Fruit fly (Drosophila melanogaster): ENCODE data around the gene CG8679.

CG8679 gene

DNA sequence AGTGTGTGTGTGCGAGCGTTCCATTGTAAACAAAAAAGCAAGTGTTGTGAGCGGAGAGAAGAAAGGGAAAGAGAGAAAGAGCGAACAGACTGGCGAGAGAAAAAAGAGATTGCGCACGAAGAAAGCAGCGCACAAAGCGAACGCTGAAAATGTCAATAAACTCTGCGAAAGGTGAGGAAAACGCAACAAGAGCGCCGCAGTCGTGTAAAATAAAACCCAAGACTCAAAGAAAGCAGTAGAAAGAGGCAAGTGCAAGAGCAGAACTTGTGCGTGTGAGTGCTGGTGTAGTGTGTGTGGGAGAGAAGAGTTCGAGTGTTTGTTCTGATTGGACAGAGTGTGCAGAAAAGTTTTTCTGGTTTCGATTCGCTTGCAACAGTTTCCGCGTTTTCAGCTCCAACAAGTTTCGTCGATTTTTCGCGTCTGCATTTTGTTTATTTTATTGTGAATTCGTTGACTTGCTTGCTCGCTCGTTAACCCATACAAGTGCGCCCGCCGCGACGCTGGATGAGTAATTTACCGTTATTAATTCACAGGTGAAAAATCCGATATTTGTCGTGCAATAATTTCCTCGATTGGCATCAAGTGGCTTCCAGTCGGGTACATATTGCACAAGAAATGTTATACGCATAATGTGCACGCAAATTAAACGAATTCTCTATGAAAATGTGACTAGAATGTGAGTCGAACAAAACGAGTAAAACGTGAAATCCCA is 19.6 kb upstream of the CG8679 start:
- TF ChIP-seq CG17801 (GFP tag; optimal IDR thresholded peaks at IDR 0.05; ENCODE audit: partially characterized antibody) = peak; percentile 5

DNA sequence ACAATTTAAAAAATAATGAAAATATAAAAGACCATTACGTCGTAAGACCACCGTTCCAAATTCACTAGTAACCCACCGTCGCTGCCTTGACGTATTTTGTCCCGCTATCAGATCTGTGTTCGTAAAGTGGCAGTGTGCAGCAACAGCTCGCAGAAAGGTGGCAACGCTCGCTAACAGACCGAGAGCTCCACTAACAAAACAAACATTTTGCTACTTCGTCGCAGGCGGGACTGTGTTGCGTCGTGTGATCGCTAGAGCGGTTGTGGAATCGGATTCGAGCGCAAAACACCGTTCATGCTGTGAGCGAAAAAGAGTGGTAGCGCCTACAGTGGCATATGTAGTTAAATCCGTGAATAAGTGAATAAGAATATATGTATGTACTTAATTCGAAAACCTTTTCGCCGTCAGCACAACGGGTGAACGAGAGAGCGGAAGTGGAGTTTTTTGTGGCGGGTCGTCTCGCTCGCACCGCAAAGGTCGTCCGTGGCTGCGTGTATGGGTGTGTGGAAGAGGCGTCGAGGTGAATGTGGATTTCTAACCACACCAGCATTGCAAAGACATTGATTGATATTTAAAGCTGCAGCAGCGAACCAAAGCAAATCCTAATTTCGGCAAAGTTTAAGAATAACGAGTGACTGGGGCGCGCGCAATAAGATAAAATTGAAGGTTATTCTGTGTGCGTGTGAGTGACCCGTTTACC is 18.9 kb upstream of the CG8679 start, which contains the start of gene Hr39:
Hr39 (plus strand) TSS at position 203 of the 700 bp plus-strand sequence.
- TF ChIP-seq CG17801 (GFP tag; optimal IDR thresholded peaks at IDR 0.05; ENCODE audit: partially characterized antibody) = no peak

DNA sequence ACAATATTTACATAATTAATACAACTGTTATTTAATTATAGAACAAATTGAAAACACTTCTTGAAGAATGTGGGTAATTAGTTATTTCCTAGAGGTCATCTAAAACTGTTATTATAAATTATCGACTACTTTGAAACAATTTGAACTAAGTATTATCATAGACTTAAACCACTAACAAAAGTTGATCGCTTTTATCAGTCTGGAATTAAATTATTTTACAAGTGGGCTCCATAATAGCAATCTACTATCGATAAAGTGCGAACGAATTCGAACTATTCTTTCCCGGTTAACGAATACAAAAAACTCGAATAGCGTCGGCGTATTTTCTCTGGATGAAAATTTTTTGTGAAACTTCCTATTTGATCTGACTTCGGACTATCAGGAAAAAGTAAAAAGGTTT is 18.3 kb upstream of the CG8679 start, which contains the start of gene CG31626:
CG31626 (minus strand) TSS at position 101 of the 400 bp plus-strand sequence.
- no peak for TF ChIP-seq CG17801 (GFP tag; optimal IDR thresholded peaks at IDR 0.05; ENCODE audit: partially characterized antibody)

DNA sequence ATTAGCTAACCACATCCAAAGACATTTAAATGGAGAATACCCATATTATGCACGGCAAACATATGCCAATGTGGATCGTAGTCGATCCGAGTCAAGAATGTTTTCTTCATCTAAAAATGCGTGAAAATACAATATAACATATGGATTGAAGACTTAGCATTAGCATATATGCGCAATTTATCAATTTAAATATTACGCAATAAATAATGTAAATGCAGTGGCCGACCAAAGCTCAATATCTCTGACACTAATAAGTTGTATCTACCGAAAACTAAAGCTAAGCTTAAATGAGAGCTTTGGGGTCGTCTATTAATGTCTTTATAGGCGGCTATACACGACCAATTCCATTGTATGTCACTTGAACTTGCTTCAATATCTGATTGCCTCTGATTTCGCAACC is 17.1 kb upstream of the CG8679 start:
- no peak for TF ChIP-seq CG17801 (GFP tag; optimal IDR thresholded peaks at IDR 0.05; ENCODE audit: partially characterized antibody)

DNA sequence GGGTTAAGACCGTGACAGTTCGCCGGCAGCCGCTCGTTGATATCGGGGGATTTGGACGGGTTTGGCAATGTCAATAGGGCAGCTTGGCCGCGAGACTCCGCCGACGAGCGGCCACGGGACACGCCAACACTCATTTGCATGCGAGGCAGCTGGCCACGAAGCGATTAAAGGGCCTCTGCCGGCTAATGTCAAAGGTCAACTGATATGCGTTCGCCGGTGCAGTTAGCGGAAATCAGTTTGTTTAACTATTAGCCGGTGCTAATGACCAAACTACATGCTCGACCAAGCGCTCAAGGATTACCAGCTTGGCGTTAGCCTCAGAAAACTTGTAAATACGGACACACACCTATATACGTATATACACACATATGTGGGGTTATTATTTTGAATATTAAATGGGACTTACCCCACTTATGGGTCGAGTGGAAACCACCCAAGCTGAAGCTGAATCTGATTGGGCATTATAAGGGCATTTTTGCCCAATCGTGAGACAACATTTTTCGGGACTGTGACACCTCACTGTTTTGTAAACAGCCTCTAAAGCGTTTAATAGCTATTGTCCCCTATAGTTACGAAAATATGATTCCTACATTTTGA is 16.1 kb upstream of the CG8679 start:
- TF ChIP-seq CG17801 (GFP tag; optimal IDR thresholded peaks at IDR 0.05; ENCODE audit: partially characterized antibody) = no peak

DNA sequence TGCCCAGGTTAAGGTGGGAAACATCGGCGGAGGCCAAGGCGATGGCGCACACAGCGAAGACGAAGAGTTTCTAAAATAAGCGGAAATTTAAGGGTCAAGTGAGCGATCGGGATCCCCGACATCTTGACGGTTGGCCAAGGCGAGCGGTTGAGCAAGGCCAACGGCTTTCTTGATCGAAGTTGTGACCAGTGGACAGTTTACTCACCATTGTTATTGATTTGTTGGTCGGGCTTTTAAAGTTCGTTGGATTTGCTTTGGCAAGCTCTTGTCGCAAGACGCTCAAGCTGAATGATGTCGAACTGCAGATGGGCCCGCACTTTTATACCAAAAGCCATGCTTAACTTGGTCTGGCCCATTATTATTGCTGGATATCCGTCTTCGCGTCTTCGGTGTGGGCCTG is 15.1 kb upstream of the CG8679 start:
- no peak for TF ChIP-seq CG17801 (GFP tag; optimal IDR thresholded peaks at IDR 0.05; ENCODE audit: partially characterized antibody)

DNA sequence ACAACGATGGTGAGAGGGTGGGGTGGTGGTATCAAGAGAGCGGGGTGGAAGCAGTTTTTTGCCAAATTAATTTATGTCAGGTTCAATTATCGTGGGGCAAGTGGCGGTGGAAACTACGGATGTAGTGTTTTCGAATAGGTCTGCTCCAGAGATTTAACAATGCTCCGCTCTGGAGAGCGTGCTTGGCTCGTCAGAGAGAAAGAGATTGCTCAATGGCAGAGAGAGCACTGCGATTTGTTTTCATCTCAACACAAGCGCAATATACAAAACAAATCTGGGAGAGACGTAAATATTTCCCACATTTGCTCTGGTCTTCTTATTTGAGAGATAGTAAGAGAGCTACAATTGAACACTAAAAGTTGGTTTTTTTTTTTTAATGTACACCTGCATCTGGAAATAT is 3.4 kb upstream of the CG8679 start:
- no peak for TF ChIP-seq CG17801 (GFP tag; optimal IDR thresholded peaks at IDR 0.05; ENCODE audit: partially characterized antibody)

DNA sequence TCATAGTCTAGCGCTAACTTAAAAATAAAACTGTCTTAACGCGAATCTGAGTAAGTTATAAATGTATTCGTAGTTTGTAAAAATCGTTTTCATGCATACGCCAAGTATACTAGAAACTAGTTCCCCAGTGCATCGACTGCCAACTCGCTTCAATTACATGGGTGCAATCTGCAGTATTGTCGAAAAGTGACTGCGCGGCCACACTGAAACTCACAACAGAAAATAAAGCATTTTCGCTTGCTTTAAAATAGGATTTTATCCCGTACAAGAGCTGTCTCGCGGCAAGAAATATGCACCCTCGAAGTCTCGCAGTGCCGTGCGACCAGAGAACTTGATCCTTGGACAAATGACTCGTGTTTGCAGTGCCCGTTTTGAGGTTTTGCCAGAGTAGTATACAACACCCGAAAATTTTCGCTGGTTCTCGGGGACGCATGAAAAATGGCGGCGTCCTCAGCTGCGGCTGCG is 2.8 kb upstream of the CG8679 start, which contains the start of gene CG8677:
CG8677 (plus strand) TSS at position 199 of the 465 bp plus-strand sequence.
- TF ChIP-seq CG17801 (GFP tag; optimal IDR thresholded peaks at IDR 0.05; ENCODE audit: partially characterized antibody) = no peak

DNA sequence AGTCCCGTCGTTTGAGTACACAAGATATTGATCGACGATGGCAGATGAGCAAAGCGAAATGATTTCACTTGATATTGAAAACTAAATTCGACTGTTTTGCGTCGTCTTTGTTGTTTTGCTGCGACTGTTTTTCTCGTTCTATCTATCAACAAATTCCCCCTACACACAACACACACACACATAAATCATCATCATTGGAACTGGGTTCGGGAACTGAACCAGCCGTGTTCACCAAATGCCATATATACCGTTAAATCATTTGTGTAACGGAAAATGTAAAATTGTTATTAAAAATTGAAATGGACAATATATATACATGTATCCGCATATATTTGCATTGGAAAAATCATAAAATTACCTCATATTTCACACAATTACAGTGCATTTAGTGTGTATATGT is 2.1 kb upstream of the CG8679 start, which contains the start of gene Atg18b:
Atg18b (minus strand) TSS at position 177 of the 400 bp plus-strand sequence.
- TF ChIP-seq CG17801 (GFP tag; optimal IDR thresholded peaks at IDR 0.05; ENCODE audit: partially characterized antibody) = no peak

DNA sequence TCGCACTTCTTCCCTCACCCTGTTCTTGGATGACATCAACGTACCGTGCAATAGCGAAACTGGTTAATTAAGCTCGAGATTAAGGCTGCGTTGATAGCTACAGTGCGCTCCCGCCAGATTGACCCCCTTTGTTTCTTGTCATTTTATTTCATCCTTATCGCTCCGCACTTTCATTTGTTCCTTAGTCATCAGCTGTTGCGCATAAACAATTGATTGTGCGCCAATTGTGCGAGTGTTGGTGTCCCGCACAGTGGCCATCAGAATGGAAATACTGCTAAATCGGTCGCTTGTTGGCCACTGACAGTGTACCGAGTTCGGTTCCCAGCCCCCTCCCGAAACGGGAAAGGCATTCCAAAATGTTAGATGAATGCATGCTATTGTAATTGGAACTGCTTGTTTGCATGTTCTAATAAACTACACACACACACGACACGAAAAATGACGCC is 1.3 kb upstream of the CG8679 start:
- TF ChIP-seq CG17801 (GFP tag; optimal IDR thresholded peaks at IDR 0.05; ENCODE audit: partially characterized antibody) = no peak

DNA sequence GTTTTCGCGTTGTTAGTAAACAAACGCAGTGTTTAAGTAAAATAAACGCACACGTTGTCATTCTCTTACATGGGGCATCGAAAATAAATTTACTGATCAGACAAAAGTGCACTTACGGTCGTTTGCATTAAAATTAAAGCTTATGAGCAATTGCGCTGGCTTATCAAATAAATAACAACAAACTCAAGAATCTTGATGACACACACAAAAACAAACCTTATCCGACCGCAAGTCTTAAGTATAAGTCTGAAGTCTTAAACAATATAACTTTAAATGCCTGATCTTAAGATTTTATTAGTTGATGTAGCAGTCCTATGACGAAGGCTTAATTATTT is 535 bp upstream of the CG8679 start:
- peak; percentile 1 for TF ChIP-seq CG17801 (GFP tag; optimal IDR thresholded peaks at IDR 0.05; ENCODE audit: partially characterized antibody)

DNA sequence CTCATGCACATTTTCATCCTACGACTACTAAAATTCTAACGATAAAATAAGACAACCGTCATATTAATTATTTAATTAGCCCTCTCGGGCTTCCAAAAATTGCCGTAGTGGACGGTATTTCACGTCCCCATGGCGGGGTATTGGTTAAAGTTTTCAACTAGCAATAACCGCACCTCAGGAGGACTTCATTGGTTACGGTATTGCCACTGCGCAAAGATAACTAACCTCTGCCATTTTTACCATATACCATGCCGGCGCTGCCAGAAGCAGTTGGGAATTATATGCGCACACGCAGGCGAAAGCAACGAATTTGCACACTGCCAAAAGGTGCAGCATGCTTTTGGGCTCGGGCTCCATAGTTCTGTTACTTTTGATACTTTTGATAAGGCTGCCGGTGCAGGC is 3.4 kb downstream of the CG8679 start:
- TF ChIP-seq CG17801 (GFP tag; optimal IDR thresholded peaks at IDR 0.05; ENCODE audit: partially characterized antibody) = peak; percentile 38

DNA sequence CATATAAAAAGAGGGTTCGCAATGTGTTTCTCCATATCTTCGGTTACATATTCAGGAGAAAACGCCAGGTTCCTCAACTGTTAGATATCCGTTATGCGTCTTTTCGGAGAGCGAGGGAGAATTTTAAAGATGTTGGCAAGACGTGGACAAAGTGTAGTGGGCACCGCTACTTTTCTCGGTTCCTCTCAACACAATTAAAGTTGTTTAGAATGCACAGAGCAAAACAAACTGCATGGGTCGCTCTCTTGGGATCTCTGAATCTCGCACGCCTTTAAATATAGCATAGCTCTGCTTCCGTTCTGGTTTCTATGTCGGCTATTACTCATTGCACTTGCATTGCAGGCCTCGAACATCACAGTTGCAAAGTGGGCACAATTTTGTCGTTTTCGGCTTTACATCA is 12.2 kb downstream of the CG8679 start, which contains the start of gene clumsy:
clumsy (plus strand) TSS at position 301 of the 400 bp plus-strand sequence.
- TF ChIP-seq CG17801 (GFP tag; optimal IDR thresholded peaks at IDR 0.05; ENCODE audit: partially characterized antibody) = no peak

DNA sequence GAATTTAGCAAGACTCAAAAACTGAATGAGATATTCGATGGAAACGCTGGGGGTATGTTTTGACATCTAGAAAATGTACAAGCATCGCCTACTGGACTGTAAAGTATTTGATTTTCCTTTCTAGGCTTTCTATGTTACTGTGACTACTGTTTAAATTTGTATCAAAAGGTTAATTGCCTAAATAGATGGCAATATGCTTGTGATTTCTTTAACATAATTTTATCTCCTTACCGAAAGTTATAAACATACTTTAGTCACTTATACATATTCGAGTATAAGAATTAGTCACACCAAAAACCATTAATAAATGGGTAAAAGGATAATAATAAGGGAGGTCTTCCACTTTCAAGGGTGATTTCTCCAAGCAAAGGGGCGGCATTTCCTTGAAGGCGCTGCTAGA is 15.6 kb downstream of the CG8679 start, which contains the start of gene CG31988:
CG31988 (minus strand) TSS at position 101 of the 400 bp plus-strand sequence.
- TF ChIP-seq CG17801 (GFP tag; optimal IDR thresholded peaks at IDR 0.05; ENCODE audit: partially characterized antibody) = no peak

DNA sequence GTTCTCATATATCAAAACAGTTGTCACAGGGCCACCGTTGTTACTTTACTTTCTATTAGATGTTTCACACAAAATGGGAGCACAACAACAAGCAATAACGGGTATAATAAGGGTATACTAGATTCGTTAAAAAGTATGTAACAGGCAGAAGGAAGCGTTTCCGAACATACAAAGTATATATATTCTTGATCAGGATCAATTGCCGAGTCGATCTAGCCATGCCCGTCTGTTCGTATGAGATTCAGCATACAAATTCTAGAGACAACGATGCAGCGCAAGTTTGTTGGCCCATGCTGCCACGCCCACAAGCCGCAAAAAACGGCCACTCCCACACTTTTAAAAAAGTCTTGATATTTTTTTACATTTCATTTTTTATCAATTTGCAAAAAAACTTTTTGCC is 18.1 kb downstream of the CG8679 start, which contains the start of gene CG31624:
CG31624 (minus strand) TSS at position 101 of the 400 bp plus-strand sequence.
- no peak for TF ChIP-seq CG17801 (GFP tag; optimal IDR thresholded peaks at IDR 0.05; ENCODE audit: partially characterized antibody)
